Worm (Caenorhabditis elegans): Measurements from ENCODE around the gene spl-1.

The spl-1 gene

DNA sequence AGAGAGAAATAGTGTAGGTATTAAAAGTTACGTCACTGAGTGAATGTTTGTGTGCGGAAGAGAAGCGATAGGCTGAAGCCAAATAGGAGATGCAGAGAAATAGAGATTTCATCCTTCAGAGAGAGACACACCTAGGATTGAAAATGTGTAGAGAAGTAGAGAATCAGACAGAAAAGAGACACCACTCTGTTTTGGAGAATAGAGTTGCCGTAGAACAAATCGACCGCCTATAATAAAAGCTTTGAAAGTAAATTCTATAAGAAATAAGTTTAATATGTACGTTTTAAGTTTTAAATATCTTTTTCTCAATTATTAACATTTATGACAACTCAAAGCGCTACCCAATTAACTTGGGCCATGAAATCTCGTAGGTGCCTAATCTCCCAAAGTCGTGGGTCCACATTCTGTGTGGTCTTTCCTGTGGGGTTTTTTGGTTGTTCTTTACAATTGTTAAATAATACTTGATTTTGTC is 27.5 kb upstream of the spl-1 start, which contains the start of gene T07A9.12 (continued):
- TF ChIP-seq cebp-1 (GFP tag; IDR thresholded peaks at IDR 0.05) (no peak), cebp-1 (tag; optimal IDR thresholded peaks at IDR 0.05) (peak; percentile 67), him-1 (tag; optimal IDR thresholded peaks at IDR 0.05) (no peak), hmg-1.2 (GFP tag; IDR thresholded peaks at IDR 0.05) (peak; percentile 93), F37B4.10 (GFP tag; IDR thresholded peaks at IDR 0.05) (no peak), ceh-100 (GFP tag; IDR thresholded peaks at IDR 0.05) (peak; percentile 90), egl-44 (GFP tag; IDR thresholded peaks at IDR 0.05) (no peak), lin-35 (GFP tag; optimal IDR thresholded peaks at IDR 0.05) (peak in 1 of 3 experiments; percentile 39), ceh-27 (GFP tag; optimal IDR thresholded peaks at IDR 0.05) (no peak)

ce11 chrIV:409935-410334 is 26.9 kb upstream of the spl-1 start, which contains the start of gene kgb-1:
TSS of gene kgb-1 (minus strand) at chrIV:410035.
- no peak for TF ChIP-seq ets-4 (GFP tag; optimal IDR thresholded peaks at IDR 0.05)

ce11 chrIV:408892-409291 is 25.9 kb upstream of the spl-1 start:
- TF ChIP-seq dpl-1 (GFP tag; optimal IDR thresholded peaks at IDR 0.05) (no peak), F23B12.7 (tag; optimal IDR thresholded peaks at IDR 0.05; ENCODE audit: insufficient read depth) (no peak), nhr-80 (tag; optimal IDR thresholded peaks at IDR 0.05) (peak; percentile 19), athp-1 (tag; optimal IDR thresholded peaks at IDR 0.05) (no peak), nhr-27 (tag; optimal IDR thresholded peaks at IDR 0.05) (no peak)

DNA sequence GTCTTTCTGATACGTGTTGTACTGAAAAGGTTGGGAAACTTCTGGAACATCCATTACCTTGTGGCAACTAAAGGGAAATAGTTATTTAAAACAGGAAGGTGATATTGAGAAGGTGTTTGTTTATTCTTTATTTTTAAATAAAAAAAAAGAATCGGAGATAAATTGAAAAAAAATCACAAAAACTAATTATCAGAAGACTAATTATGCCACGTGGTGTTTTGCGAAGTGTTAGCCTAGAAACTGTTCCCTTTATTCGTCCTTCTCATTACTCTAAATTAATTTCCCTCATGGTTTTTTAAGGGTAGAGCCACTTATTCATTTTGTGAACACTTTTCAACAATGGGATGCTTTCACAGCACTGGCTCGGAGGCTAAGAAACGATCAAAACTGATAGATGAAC is 18.4 kb upstream of the spl-1 start, which contains the start of gene gpa-4:
TSS of gene gpa-4 (plus strand) at position 301 of the 400 bp plus-strand sequence.
- TF ChIP-seq cebp-2 (GFP tag; IDR thresholded peaks at IDR 0.05) (no peak), snpc-3.4 (tag; optimal IDR thresholded peaks at IDR 0.05) (no peak), lir-1 (GFP tag; conservative IDR thresholded peaks at IDR 0.05) (no peak), tlf-1 (GFP tag; optimal IDR thresholded peaks at IDR 0.05) (no peak), B0035.1 (tag; optimal IDR thresholded peaks at IDR 0.05) (no peak), ztf-25 (GFP tag; IDR thresholded peaks at IDR 0.05) (no peak), mel-28 (tag; optimal IDR thresholded peaks at IDR 0.05; ENCODE audit: borderline replicate concordance) (no peak), sdz-38 (tag; optimal IDR thresholded peaks at IDR 0.05) (no peak), lin-35 (GFP tag; optimal IDR thresholded peaks at IDR 0.05) (no peak), F55B11.4 (tag; optimal IDR thresholded peaks at IDR 0.05; ENCODE audit: borderline replicate concordance, insufficient read depth) (no peak)

DNA sequence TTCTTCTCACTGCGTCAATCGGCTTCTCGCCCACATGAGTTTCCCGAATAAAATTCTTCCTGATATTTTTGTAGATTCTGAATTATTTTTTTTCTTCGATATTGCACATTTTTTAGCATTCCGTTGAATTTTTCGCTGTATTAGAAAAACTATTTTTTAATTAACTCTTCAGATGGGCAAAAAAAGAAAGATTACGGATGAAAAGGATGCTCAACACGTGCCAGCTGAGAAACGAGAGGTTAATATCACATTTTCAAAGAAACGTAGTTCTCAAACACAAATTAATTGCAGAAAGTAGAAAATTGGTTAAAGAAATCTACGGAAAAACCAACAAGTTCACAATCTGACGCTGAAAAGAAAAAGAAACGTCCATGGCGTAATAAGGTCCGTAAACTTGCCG is 13.4 kb upstream of the spl-1 start, which contains the start of gene rrp-8:
TSS of gene rrp-8 (plus strand) at position 173 of the 400 bp plus-strand sequence.
- TF ChIP-seq repo-1 (tag; optimal IDR thresholded peaks at IDR 0.05) (peak; percentile 26), lin-35 (GFP tag; optimal IDR thresholded peaks at IDR 0.05) (peak in 1 of 3 experiments; percentile 32), let-607 (tag; optimal IDR thresholded peaks at IDR 0.05) (no peak), ztf-3 (GFP tag; optimal IDR thresholded peaks at IDR 0.05) (no peak), ekl-4 (GFP tag; IDR thresholded peaks at IDR 0.05) (peak; percentile 61; the same call in 1 of the 2 replicates), madf-3 (GFP tag; IDR thresholded peaks at IDR 0.05) (no peak), snpc-1.1 (tag; optimal IDR thresholded peaks at IDR 0.05; ENCODE audit: insufficient read depth) (peak; percentile 51), tbx-9 (tag; optimal IDR thresholded peaks at IDR 0.05; ENCODE audit: borderline replicate concordance) (peak; percentile 3), F39B2.1 (GFP tag; IDR thresholded peaks at IDR 0.05) (no peak), madf-6 (GFP tag; IDR thresholded peaks at IDR 0.05) (peak; percentile 17; the same call in 1 of the 2 replicates), dpff-1 (tag; optimal IDR thresholded peaks at IDR 0.05) (peak; percentile 31), sptf-2 (GFP tag; optimal IDR thresholded peaks at IDR 0.05) (no peak), ceh-79 (tag; optimal IDR thresholded peaks at IDR 0.05) (no peak), Y53G8AR.9 (GFP tag; conservative IDR thresholded peaks at IDR 0.05) (no peak), B0035.1 (tag; optimal IDR thresholded peaks at IDR 0.05) (peak; percentile 30), hrde-1 (tag; optimal IDR thresholded peaks at IDR 0.05; ENCODE audit: borderline replicate concordance) (peak; percentile 66), nfyb-1 (GFP tag; IDR thresholded peaks at IDR 0.05) (0 out of 2 replicates have a peak, but pooled peaks have one; percentile 43), lin-54 (GFP tag; optimal IDR thresholded peaks at IDR 0.05) (peak; percentile 16), cebp-1 (GFP tag; IDR thresholded peaks at IDR 0.05) (no peak), cebp-1 (tag; optimal IDR thresholded peaks at IDR 0.05) (peak; percentile 26), die-1 (tag; optimal IDR thresholded peaks at IDR 0.05) (no peak)

All from whole organism, young adult.